Fruit fly (Drosophila melanogaster) whole organism, embryonic: Measurements from ENCODE around the gene MESK4.

Experiments used
- Abd-B ChIP-seq: fragments of 200-800 bp; sonication (Bioruptor generic); optimal IDR thresholded peaks from 2 replicates; lab custom pipeline; 2018; ENCODE audit warnings: missing biosample characterization, mild to moderate bottlenecking, missing genetic modification characterization, moderate library complexity
- C15 ChIP-seq: fragments of 200-800 bp; sonication (Bioruptor generic); IDR thresholded peaks from 3 replicates; pipeline ENCODE4 v1.3.6; 2022; ENCODE audit warnings: missing biosample characterization, missing genetic modification characterization
- CG11398 ChIP-seq: fragments of 200-800 bp; sonication (Bioruptor generic); optimal IDR thresholded peaks from 2 replicates; lab custom pipeline; 2016; ENCODE audit warnings: missing biosample characterization, missing genetic modification characterization
- CG12236 ChIP-seq: fragments of 200-800 bp; sonication (Bioruptor generic); optimal IDR thresholded peaks from 2 replicates; lab custom pipeline; 2016; ENCODE audit warnings: missing biosample characterization, missing genetic modification characterization
- CG12769 ChIP-seq: fragments of 200-800 bp; sonication (Bioruptor generic); optimal IDR thresholded peaks from 2 replicates; lab custom pipeline; 2019; ENCODE audit warnings: missing biosample characterization, mild to moderate bottlenecking, missing genetic modification characterization, moderate library complexity
- CG15073 ChIP-seq: fragments of 200-800 bp; sonication (Bioruptor generic); optimal IDR thresholded peaks from 2 replicates; lab custom pipeline; 2016; ENCODE audit warnings: missing biosample characterization, missing genetic modification characterization
- CG17612 ChIP-seq: fragments of 200-800 bp; sonication (Bioruptor generic); IDR thresholded peaks from 2 replicates; pipeline ENCODE4 v1.3.6; 2022; ENCODE audit warnings: missing biosample characterization, missing genetic modification characterization
- CG17912 ChIP-seq: fragments of 200-800 bp; sonication (Bioruptor generic); optimal IDR thresholded peaks from 2 replicates; lab custom pipeline; 2018; ENCODE audit warnings: missing biosample characterization, mild to moderate bottlenecking, missing genetic modification characterization
- CG2202 ChIP-seq: fragments of 200-800 bp; sonication (Bioruptor generic); optimal IDR thresholded peaks from 2 replicates; lab custom pipeline; 2018; ENCODE audit warnings: missing biosample characterization, mild to moderate bottlenecking, missing genetic modification characterization
- CG34422 ChIP-seq: fragments of 200-800 bp; sonication (Bioruptor generic); IDR thresholded peaks from 3 replicates; pipeline ENCODE4 v1.3.6; 2022; ENCODE audit warnings: missing biosample characterization, missing genetic modification characterization
- CG7928 ChIP-seq: fragments of 200-800 bp; sonication (Bioruptor generic); optimal IDR thresholded peaks from 2 replicates; lab custom pipeline; 2017; ENCODE audit warnings: missing biosample characterization, mild to moderate bottlenecking, missing genetic modification characterization
- CG9817 ChIP-seq: fragments of 200-800 bp; sonication (Bioruptor generic); optimal IDR thresholded peaks from 2 replicates; lab custom pipeline; 2018; ENCODE audit warnings: missing biosample characterization, mild to moderate bottlenecking, missing genetic modification characterization, moderate library complexity
- CkIIα-i1 ChIP-seq: fragments of 200-800 bp; sonication (Bioruptor generic); IDR thresholded peaks from 2 replicates; pipeline ENCODE4 v1.3.6; 2022; ENCODE audit warnings: missing biosample characterization, missing genetic modification characterization
- Hmx ChIP-seq: fragments of 200-800 bp; sonication (Bioruptor generic); optimal IDR thresholded peaks from 2 replicates; lab custom pipeline; 2016; ENCODE audit warnings: missing biosample characterization, missing genetic modification characterization
- Hr51 ChIP-seq, 2 experiments: fragments of 200-800 bp; sonication (Bioruptor generic); optimal IDR thresholded peaks; 2 replicates in 1 of 2; 3 replicates in 1 of 2; lab custom pipeline; 2016 to 2018; ENCODE audit warnings: missing biosample characterization in 2 of 2, missing genetic modification characterization in 2 of 2, mild to moderate bottlenecking in 1 of 2, moderate library complexity in 1 of 2
- Nf-YB ChIP-seq: fragments of 200-800 bp; sonication (Bioruptor generic); optimal IDR thresholded peaks from 3 replicates; lab custom pipeline; 2019; ENCODE audit warnings: missing biosample characterization, mild to moderate bottlenecking, missing genetic modification characterization, moderate library complexity
- PHDP ChIP-seq: fragments of 200-800 bp; sonication (Bioruptor generic); optimal IDR thresholded peaks from 3 replicates; lab custom pipeline; 2018; ENCODE audit warnings: missing biosample characterization, mild to moderate bottlenecking, missing genetic modification characterization, moderate library complexity
- Sox100B ChIP-seq: fragments of 200-800 bp; sonication (Bioruptor generic); optimal IDR thresholded peaks from 3 replicates; lab custom pipeline; 2018; ENCODE audit warnings: missing biosample characterization, mild to moderate bottlenecking, missing genetic modification characterization
- Sox102F ChIP-seq: fragments of 200-800 bp; sonication (Bioruptor generic); optimal IDR thresholded peaks from 2 replicates; lab custom pipeline; 2018; ENCODE audit warnings: missing biosample characterization, mild to moderate bottlenecking, missing genetic modification characterization, moderate library complexity
- Spps ChIP-seq: fragments of 200-800 bp; sonication (Bioruptor generic); optimal IDR thresholded peaks from 2 replicates; lab custom pipeline; 2018; ENCODE audit warnings: missing biosample characterization, mild to moderate bottlenecking, missing genetic modification characterization
- Vsx1 ChIP-seq: fragments of 200-800 bp; sonication (Bioruptor generic); optimal IDR thresholded peaks from 2 replicates; lab custom pipeline; 2017; ENCODE audit warnings: missing biosample characterization, mild to moderate bottlenecking, missing genetic modification characterization, missing genetic modification reagents
- ap ChIP-seq: fragments of 200-800 bp; sonication (Bioruptor generic); IDR thresholded peaks from 2 replicates; pipeline ENCODE4 v1.3.6; 2022; ENCODE audit warnings: missing biosample characterization, missing genetic modification characterization
- ase ChIP-seq: fragments of 200-800 bp; sonication (Bioruptor generic); IDR thresholded peaks from 3 replicates; pipeline ENCODE4 v1.3.6; 2022; ENCODE audit warnings: missing biosample characterization, missing genetic modification characterization
- ato ChIP-seq: fragments of 200-800 bp; sonication (Bioruptor generic); IDR thresholded peaks from 2 replicates; pipeline ENCODE4 v1.3.6; 2022; ENCODE audit warnings: missing biosample characterization, missing genetic modification characterization; ENCODE audit not compliant: partially characterized antibody
- bbx ChIP-seq: fragments of 200-800 bp; sonication (Bioruptor generic); IDR thresholded peaks from 2 replicates; pipeline ENCODE4 v1.3.6; 2022; ENCODE audit warnings: missing biosample characterization, missing genetic modification characterization; ENCODE audit not compliant: partially characterized antibody
- cad ChIP-seq: fragments of >200 bp; optimal IDR thresholded peaks from 2 replicates; lab custom pipeline; 2017; ENCODE audit warnings: missing biosample characterization, missing genetic modification characterization
- chm ChIP-seq: fragments of 200-800 bp; sonication (Bioruptor generic); IDR thresholded peaks from 2 replicates; pipeline ENCODE4 v1.3.6; 2022; ENCODE audit warnings: missing biosample characterization, missing genetic modification characterization
- disco-r ChIP-seq: fragments of 200-800 bp; sonication (Bioruptor generic); optimal IDR thresholded peaks from 2 replicates; lab custom pipeline; 2016; ENCODE audit warnings: missing biosample characterization, missing genetic modification characterization
- dmrt11E ChIP-seq: fragments of 200-800 bp; sonication (Bioruptor generic); optimal IDR thresholded peaks from 3 replicates; lab custom pipeline; 2018; ENCODE audit warnings: missing biosample characterization, mild to moderate bottlenecking, missing genetic modification characterization, moderate library complexity
- en ChIP-seq: fragments of 200-800 bp; sonication (Bioruptor generic); optimal IDR thresholded peaks from 2 replicates; lab custom pipeline; 2016; ENCODE audit warnings: missing biosample characterization, missing genetic modification characterization
- eyg ChIP-seq: fragments of 200-800 bp; sonication (Bioruptor generic); optimal IDR thresholded peaks from 3 replicates; lab custom pipeline; 2016; ENCODE audit warnings: missing biosample characterization, missing genetic modification characterization
- fd96Cb ChIP-seq: fragments of 200-800 bp; sonication (Bioruptor generic); optimal IDR thresholded peaks from 2 replicates; lab custom pipeline; 2018; ENCODE audit warnings: missing biosample characterization, mild to moderate bottlenecking, missing genetic modification characterization, moderate library complexity
- gro ChIP-seq: fragments of 200-800 bp; sonication (Bioruptor generic); optimal IDR thresholded peaks from 2 replicates; lab custom pipeline; 2016; ENCODE audit warnings: missing biosample characterization, missing genetic modification characterization
- gsb-n ChIP-seq: fragments of 200-800 bp; sonication (Bioruptor generic); optimal IDR thresholded peaks from 3 replicates; lab custom pipeline; 2018; ENCODE audit warnings: missing biosample characterization, mild to moderate bottlenecking, missing genetic modification characterization
- h ChIP-seq: fragments of >200 bp; optimal IDR thresholded peaks from 2 replicates; lab custom pipeline; 2017
- ham ChIP-seq: fragments of 200-800 bp; sonication (Bioruptor generic); IDR thresholded peaks from 2 replicates; pipeline ENCODE4 v1.3.6; 2022; ENCODE audit warnings: missing biosample characterization, missing genetic modification characterization
- nom ChIP-seq: fragments of 200-800 bp; sonication (Bioruptor generic); optimal IDR thresholded peaks from 2 replicates; lab custom pipeline; 2017; ENCODE audit warnings: missing biosample characterization, missing genetic modification characterization, mild to moderate bottlenecking, moderate library complexity, missing genetic modification reagents
- otp ChIP-seq: fragments of 200-800 bp; sonication (Bioruptor generic); IDR thresholded peaks from 3 replicates; pipeline ENCODE4, ENCODE4 v1.3.6; 2022; ENCODE audit warnings: missing biosample characterization, missing genetic modification characterization
- pb ChIP-seq: fragments of 200-800 bp; sonication (Bioruptor generic); optimal IDR thresholded peaks from 3 replicates; lab custom pipeline; 2016; ENCODE audit warnings: missing biosample characterization, missing genetic modification characterization
- tll ChIP-seq, 2 experiments: fragments of 200-800 bp in 1 of 2; fragments of >200 bp in 1 of 2; sonication (Bioruptor generic) in 1 of 2; optimal IDR thresholded peaks; 2 replicates each; lab custom pipeline; 2017 to 2019; ENCODE audit warnings: missing biosample characterization in 2 of 2, missing genetic modification characterization in 2 of 2, mild to moderate bottlenecking in 1 of 2, moderate library complexity in 1 of 2
- tx ChIP-seq: fragments of 200-800 bp; sonication (Bioruptor generic); optimal IDR thresholded peaks from 2 replicates; lab custom pipeline; 2016; ENCODE audit warnings: missing biosample characterization, missing genetic modification characterization
- vvl ChIP-seq: fragments of 200-800 bp; sonication (Bioruptor generic); IDR thresholded peaks from 2 replicates; pipeline ENCODE4 v1.3.6; 2022; ENCODE audit warnings: missing biosample characterization, missing genetic modification characterization
- wdn ChIP-seq: fragments of 200-800 bp; sonication (Bioruptor generic); IDR thresholded peaks from 2 replicates; pipeline ENCODE4 v1.3.6; 2022; ENCODE audit warnings: missing biosample characterization, missing genetic modification characterization

Gene MESK4

DNA sequence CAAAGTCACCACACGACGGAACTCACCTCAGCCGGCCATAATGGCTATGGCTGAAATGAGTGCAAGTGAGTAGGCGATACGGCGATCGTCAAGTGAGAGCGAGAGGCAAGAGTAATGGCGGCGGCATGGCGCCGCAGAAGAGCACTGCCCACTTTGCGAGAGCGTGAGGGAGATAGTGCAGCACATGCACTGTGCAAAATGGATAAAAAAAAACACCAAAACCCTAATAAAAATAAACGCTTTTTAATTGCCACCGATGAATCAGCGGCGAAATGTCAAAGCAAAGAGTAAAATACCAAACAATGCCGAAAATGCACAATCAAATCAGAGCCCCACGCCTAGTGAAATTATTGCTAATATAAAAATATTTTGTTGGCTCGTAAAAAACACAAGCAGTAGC, 39.9 kb upstream of the MESK4 start (continued):
- TF ChIP-seq Hr51 (GFP tag; optimal IDR thresholded peaks at IDR 0.05; lab: Kevin White, UChicago) (no peak), otp (GFP tag; lab: Robert Waterston, UW) (no peak), chm (peak; percentile 59; the same call in 1 of the 2 replicates), Sox100B (GFP tag; lab: Kevin White, UChicago) (no peak), pb (peak; percentile 51), CG2202 (tag; lab: Kevin White, UChicago) (no peak), en (GFP tag; lab: Kevin White, UChicago) (no peak), tx (GFP tag; lab: Kevin White, UChicago) (no peak), disco-r (no peak), wdn (0 out of 2 replicates have a peak, but pooled peaks have one; percentile 23), gro (no peak), Vsx1 (GFP tag; lab: Kevin White, UChicago) (no peak), CG12236 (GFP tag; lab: Kevin White, UChicago) (no peak), CG11398 (no peak), ap (GFP tag; lab: Robert Waterston, UW) (no peak), CG17612 (GFP tag; lab: Robert Waterston, UW) (no peak), Spps (tag; lab: Kevin White, UChicago) (no peak), CG7928 (GFP tag; lab: Kevin White, UChicago) (no peak), ato (GFP tag; lab: Robert Waterston, UW) (no peak), eyg (GFP tag; lab: Kevin White, UChicago) (no peak), CG15073 (no peak), PHDP (tag; lab: Kevin White, UChicago) (no peak), h (lab: Kevin White, UChicago) (no peak), CG34422 (GFP tag; lab: Robert Waterston, UW) (0 out of 3 replicates have a peak, but pooled peaks have one; percentile 51)

DNA sequence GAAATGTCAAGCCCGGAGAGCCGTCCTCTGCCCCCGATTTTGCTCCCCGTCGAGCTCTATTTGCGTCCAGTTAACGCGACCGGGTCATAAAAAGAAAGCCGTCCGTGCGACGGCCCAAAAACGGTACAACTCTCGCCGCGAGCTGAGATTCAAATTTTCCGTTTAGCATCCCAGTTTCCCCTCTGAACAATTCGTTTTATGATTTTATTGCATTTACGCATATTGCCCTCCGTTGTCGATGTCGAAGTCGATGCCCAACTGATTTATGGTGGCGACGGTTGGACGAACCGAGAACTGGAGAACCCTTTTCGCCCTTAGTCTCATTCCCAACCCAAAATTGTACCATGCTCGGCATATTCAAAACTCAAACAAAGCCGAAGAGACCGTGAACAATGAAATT, 37.2 kb upstream of the MESK4 start:
- no peak for TF ChIP-seq Hmx (GFP tag; lab: Kevin White, UChicago)
- peak; percentile 92 for TF ChIP-seq cad
- TF ChIP-seq tll (GFP tag; optimal IDR thresholded peaks at IDR 0.05; lab: Kevin White, UChicago): peak in 1 of 2 experiments; percentile 71
- TF ChIP-seq, all 482 proteins: peak for 2

DNA sequence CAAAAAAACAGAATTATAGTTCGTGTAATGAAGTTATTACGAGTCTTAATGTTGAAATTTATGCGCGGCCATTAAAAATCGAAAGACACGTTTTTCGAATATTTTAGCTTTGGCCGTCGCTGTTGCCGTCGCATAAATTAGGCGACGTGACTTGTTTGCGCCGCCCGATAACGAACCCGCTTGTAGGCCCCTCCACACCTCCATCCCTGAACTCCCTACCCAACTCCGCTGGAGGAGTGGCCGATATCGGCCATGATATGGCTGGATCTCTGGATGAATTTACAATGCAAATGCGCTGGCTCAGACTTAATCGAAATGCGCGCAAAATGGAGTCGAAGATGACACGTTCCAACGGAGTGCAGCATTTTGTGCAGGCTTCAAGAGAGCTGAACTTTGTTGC, 34.2 kb upstream of the MESK4 start:
- TF ChIP-seq fd96Cb (no peak), ham (GFP tag; lab: Robert Waterston, UW) (no peak), CG9817 (tag; lab: Kevin White, UChicago) (no peak), C15 (GFP tag; lab: Robert Waterston, UW) (no peak), ase (GFP tag; lab: Robert Waterston, UW) (no peak), Nf-YB (GFP tag; lab: Kevin White, UChicago) (peak; percentile 3), CG17612 (GFP tag; lab: Robert Waterston, UW) (no peak), CG11398 (no peak), CG12769 (tag; lab: Kevin White, UChicago) (peak; percentile 80), CkIIα-i1 (GFP tag; lab: Robert Waterston, UW) (no peak), gsb-n (tag; lab: Kevin White, UChicago) (no peak), bbx (GFP tag; lab: Robert Waterston, UW) (no peak), dmrt11E (tag; lab: Kevin White, UChicago) (no peak), CG17912 (no peak), nom (no peak), vvl (GFP tag; lab: Robert Waterston, UW) (peak; percentile 93), Abd-B (GFP tag; lab: Kevin White, UChicago) (peak; percentile 21), Sox102F (GFP tag; lab: Kevin White, UChicago) (no peak)
